Fruit fly (Drosophila melanogaster) whole organism, adult: ENCODE data around the gene Grasp65.

Source experiments
- CG11617 ChIP-seq: fragments of 200-800 bp; sonication (Bioruptor generic); optimal IDR thresholded peaks from 2 replicates; lab custom pipeline; 2017; ENCODE audit warnings: mild to moderate bottlenecking, missing biosample characterization, missing genetic modification reagents, missing genetic modification characterization
- CG12768 ChIP-seq: fragments of 200-800 bp; sonication (Bioruptor generic); optimal IDR thresholded peaks from 2 replicates; lab custom pipeline; 2017; ENCODE audit warnings: missing biosample characterization, missing genetic modification characterization, mild to moderate bottlenecking, moderate library complexity, missing genetic modification reagents
- CG14711 ChIP-seq: fragments of 200-800 bp; sonication (Bioruptor generic); optimal IDR thresholded peaks from 2 replicates; lab custom pipeline; 2018; ENCODE audit warnings: missing biosample characterization, mild to moderate bottlenecking, missing genetic modification characterization, moderate library complexity
- CG1620 ChIP-seq: fragments of 200-800 bp; sonication (Bioruptor generic); optimal IDR thresholded peaks from 2 replicates; lab custom pipeline; 2016; ENCODE audit warnings: missing biosample characterization, missing genetic modification characterization
- CG33017 ChIP-seq: fragments of 200-800 bp; sonication (Bioruptor generic); optimal IDR thresholded peaks from 2 replicates; lab custom pipeline; 2018; ENCODE audit warnings: missing biosample characterization, mild to moderate bottlenecking, missing genetic modification characterization, moderate library complexity
- CG5204 ChIP-seq: fragments of 200-800 bp; sonication (Bioruptor generic); optimal IDR thresholded peaks from 2 replicates; lab custom pipeline; 2016; ENCODE audit warnings: missing biosample characterization, missing genetic modification characterization
- CG7045 ChIP-seq: fragments of 200-800 bp; sonication (Bioruptor generic); optimal IDR thresholded peaks from 2 replicates; lab custom pipeline; 2017; ENCODE audit warnings: missing biosample characterization, mild to moderate bottlenecking, missing genetic modification characterization
- CG7101 ChIP-seq: fragments of 200-800 bp; sonication (Bioruptor generic); optimal IDR thresholded peaks from 2 replicates; lab custom pipeline; 2018; ENCODE audit warnings: missing biosample characterization, mild to moderate bottlenecking, missing genetic modification characterization, moderate library complexity
- Clk ChIP-seq: fragments of 200-800 bp; sonication (Bioruptor generic); optimal IDR thresholded peaks from 2 replicates; lab custom pipeline; 2017; ENCODE audit warnings: missing biosample characterization, missing genetic modification characterization
- Crg-1 ChIP-seq: fragments of 200-800 bp; sonication (Bioruptor generic); optimal IDR thresholded peaks from 2 replicates; lab custom pipeline; 2016; ENCODE audit warnings: missing biosample characterization, missing genetic modification characterization
- Hr96 ChIP-seq: fragments of 200-800 bp; sonication (Bioruptor generic); optimal IDR thresholded peaks from 2 replicates; lab custom pipeline; 2016; ENCODE audit warnings: missing biosample characterization, missing genetic modification characterization
- Mnt ChIP-seq: fragments of 200-800 bp; sonication (Bioruptor generic); optimal IDR thresholded peaks from 2 replicates; lab custom pipeline; 2016; ENCODE audit warnings: missing biosample characterization, mild to moderate bottlenecking, missing genetic modification characterization
- bab1 ChIP-seq: fragments of 200-800 bp; sonication (Bioruptor generic); optimal IDR thresholded peaks from 3 replicates; lab custom pipeline; 2019; ENCODE audit warnings: missing biosample characterization, mild to moderate bottlenecking, missing genetic modification characterization, moderate library complexity
- cic ChIP-seq: fragments of 200-800 bp; sonication (Bioruptor generic); optimal IDR thresholded peaks from 2 replicates; lab custom pipeline; 2017; ENCODE audit warnings: missing biosample characterization, mild to moderate bottlenecking, missing genetic modification characterization, moderate library complexity
- cnc ChIP-seq, 2 experiments: fragments of >200 bp; optimal IDR thresholded peaks; 2 replicates each; lab custom pipeline; 2017
- kay ChIP-seq: fragments of 200-800 bp; sonication (Bioruptor generic); peaks from one replicate; lab custom pipeline; 2016; ENCODE audit warnings: missing biosample characterization, missing genetic modification characterization, borderline replicate concordance
- ovo ChIP-seq: fragments of 200-800 bp; sonication (Bioruptor generic); optimal IDR thresholded peaks from 2 replicates; lab custom pipeline; 2016; ENCODE audit warnings: missing biosample characterization, missing genetic modification characterization
- pad ChIP-seq: fragments of 200-800 bp; sonication (Bioruptor generic); optimal IDR thresholded peaks from 3 replicates; lab custom pipeline; 2017; ENCODE audit warnings: missing biosample characterization, missing genetic modification characterization, mild to moderate bottlenecking, moderate library complexity, missing genetic modification reagents
- tj ChIP-seq: fragments of 200-800 bp; sonication (Bioruptor generic); optimal IDR thresholded peaks from 3 replicates; lab custom pipeline; 2017; ENCODE audit warnings: missing biosample characterization, mild to moderate bottlenecking, missing genetic modification characterization, moderate library complexity
- toe ChIP-seq: fragments of 200-800 bp; sonication (Bioruptor generic); optimal IDR thresholded peaks from 2 replicates; lab custom pipeline; 2016; ENCODE audit warnings: missing biosample characterization, missing genetic modification characterization

Gene Grasp65

DNA sequence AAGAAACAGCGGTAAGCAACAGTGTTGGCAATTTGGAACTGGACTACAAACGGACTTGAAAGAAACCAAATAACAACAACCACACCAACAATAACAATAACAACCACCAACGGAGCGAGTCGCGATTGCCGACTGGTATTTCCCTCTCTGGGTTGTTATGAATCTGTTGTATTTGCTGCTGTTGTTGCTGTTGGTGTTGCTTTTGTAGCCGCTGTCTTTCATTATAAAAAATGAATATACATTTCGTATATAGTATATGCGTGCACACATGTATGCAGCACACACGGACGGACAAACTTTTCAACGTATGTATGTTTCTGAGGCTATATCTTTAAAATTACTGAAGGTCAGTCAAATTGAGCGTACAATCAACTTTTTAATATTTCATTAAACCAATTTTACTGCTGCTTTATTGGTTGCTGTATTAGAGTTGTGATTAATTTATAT is 21.3 kb upstream of the Grasp65 start:
- no peak for TF ChIP-seq CG33017
- peak; percentile 76 for TF ChIP-seq kay (GFP tag; lab: Kevin White, UChicago)

DNA sequence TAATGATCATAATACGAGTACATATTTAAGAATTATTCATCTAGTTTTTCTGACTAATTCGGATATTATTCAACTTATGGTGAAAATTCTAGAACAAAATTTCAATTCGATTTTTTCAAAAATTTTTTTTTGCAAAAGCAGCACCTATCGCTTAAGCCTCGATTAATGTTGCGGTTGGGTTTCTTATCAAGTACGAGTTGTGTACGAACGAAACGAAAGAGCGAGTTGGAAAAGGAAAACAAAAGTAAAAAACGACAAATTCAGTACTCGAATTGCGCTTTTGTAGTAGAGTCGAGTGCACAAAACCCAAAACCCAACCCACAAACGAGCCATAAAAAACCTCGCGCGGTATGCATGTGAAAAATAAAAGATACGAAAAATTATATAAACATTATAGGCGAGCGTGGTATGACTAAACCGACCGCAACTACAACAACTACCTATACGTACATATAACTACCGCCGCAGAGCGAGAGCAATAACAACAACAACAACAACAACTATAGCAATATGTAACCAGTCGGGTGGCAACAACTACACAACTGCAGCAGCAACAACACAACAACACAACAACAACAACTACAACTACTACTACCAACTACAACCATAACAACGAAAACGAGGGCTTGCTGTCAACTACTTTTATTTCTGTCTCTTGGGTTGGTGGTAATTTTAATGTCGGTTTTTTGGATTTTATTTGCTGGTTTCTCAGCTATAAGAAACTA is 20.2 kb upstream of the Grasp65 start:
- peak; percentile 85 for TF ChIP-seq kay (GFP tag; lab: Kevin White, UChicago)
- TF ChIP-seq Crg-1 (GFP tag; lab: Kevin White, UChicago), result no peak
- no peak for TF ChIP-seq cnc (optimal IDR thresholded peaks at IDR 0.05; lab: Kevin White, UChicago)
- TF ChIP-seq cic (GFP tag; lab: Kevin White, UChicago), result peak; percentile 44
- no peak for TF ChIP-seq CG1620
- no peak for TF ChIP-seq pad (GFP tag; lab: Kevin White, UChicago)
- TF ChIP-seq ovo (GFP tag; lab: Kevin White, UChicago), result no peak
- TF ChIP-seq CG7101, result no peak
- peak; percentile 57 for TF ChIP-seq tj (GFP tag; lab: Kevin White, UChicago)
- TF ChIP-seq CG7045, result no peak
- TF ChIP-seq CG11617, result no peak
- TF ChIP-seq bab1 (GFP tag; lab: Kevin White, UChicago), result no peak
- TF ChIP-seq CG33017, result no peak
- no peak for TF ChIP-seq Mnt (GFP tag; lab: Kevin White, UChicago)
- TF ChIP-seq CG12768 (GFP tag; lab: Kevin White, UChicago), result peak; percentile 49
- no peak for TF ChIP-seq Clk (GFP tag; lab: Kevin White, UChicago)
- TF ChIP-seq Hr96, result no peak
- no peak for TF ChIP-seq CG5204 (GFP tag; lab: Kevin White, UChicago)
- no peak for TF ChIP-seq CG14711 (tag; lab: Kevin White, UChicago)
- no peak for TF ChIP-seq toe

DNA sequence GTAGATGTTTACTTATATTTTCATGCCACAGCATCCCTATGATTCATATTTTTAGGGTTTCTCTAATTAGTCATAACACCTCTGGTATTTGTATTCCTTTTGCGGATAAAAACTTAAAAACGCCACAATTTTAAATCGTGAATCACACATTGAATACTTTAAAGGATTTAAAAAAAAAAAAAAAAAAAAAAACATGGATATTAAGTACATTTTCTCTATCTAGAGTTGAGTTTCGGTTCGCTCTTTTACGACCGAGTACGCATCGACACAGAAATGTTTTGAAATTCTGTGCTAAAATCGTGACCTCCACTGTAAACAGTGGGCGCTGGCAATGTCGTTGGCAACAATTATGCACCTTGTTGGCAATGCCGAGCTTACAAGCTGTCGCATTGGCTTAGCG is 19.3 kb upstream of the Grasp65 start:
- no peak for TF ChIP-seq CG1620
- TF ChIP-seq CG33017, result no peak
- TF ChIP-seq toe, result no peak
- TF ChIP-seq CG11617, result peak; percentile 21
- no peak for TF ChIP-seq bab1 (GFP tag; lab: Kevin White, UChicago)
- TF ChIP-seq cnc (optimal IDR thresholded peaks at IDR 0.05; lab: Kevin White, UChicago), result no peak
- TF ChIP-seq Hr96, result peak; percentile 24
- TF ChIP-seq CG14711 (tag; lab: Kevin White, UChicago), result no peak
- TF ChIP-seq CG7101, result no peak
- no peak for TF ChIP-seq ovo (GFP tag; lab: Kevin White, UChicago)
- peak; percentile 92 for TF ChIP-seq kay (GFP tag; lab: Kevin White, UChicago)
- no peak for TF ChIP-seq Clk (GFP tag; lab: Kevin White, UChicago)

DNA sequence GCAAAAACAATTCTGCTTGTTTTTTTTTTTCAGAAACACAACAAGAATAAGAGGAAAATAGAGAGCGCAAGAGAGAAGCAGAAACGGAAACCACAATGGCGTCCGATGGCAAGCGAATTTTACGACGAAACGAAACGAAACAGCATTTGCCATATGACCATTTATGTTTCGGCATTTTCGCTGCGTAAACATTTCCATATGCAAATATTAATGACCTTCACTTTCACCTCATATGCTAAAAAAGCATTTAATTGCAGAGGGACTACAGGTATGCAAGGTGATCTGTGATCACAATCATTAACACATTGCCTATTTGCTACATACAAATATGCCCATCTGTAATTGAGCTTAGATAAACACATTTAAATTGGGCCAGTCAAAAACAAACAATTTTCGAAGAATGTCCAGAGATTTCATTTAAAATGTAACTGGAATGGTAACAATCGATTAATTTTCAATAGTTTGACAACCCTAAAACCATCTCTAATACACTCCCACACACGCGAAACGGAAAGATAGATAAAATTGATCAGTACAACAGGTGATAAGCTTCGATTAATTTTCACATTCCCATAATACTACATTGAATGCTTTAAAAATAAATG is 18.5 kb upstream of the Grasp65 start:
- peak; percentile 61 for TF ChIP-seq CG14711 (tag; lab: Kevin White, UChicago)
- TF ChIP-seq pad (GFP tag; lab: Kevin White, UChicago), result no peak
- no peak for TF ChIP-seq Hr96
- TF ChIP-seq tj (GFP tag; lab: Kevin White, UChicago), result peak; percentile 91
- TF ChIP-seq kay (GFP tag; lab: Kevin White, UChicago), result peak; percentile 92

DNA sequence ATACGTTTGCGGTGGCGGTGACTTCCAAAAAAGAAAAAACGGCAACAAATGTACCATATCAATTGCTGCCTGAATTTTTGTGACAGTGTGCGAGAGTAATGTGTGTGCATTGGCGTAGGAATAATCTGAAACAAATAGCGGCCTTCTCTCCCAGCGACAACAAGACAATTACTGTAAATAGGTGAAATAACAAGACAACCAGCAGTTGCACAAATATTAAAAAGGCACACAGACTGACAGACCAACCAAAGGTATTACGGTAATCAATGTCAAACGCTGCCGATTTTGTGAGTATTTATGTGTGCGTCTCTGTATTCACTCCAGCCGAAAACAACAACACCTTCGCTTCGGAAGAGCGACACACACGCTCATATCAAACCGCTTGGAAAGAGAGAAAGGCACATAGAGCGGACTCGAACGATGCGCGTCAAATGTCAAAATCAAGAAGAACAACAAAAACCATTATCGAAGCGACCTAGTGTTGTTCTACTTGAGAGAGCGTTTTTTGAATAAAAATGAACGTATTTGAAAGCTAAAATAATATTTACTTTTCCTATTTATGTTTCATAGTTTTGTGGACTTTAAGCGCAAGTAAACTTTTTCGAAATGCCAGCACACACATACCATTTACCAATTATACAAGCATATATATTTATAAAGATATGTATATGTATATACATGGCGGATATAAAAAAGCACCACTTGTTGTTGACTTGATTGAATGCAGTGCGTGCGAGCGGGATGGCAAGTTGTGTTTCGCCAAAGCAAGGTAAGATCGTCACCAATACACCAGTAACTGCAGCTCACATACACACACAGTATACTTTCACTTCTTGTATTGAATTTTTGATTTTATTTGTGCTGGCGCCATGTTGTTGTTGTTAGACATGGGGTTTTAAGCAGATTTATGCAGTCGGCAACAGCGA is 17.7 kb upstream of the Grasp65 start:
- peak; percentile 31 for TF ChIP-seq CG12768 (GFP tag; lab: Kevin White, UChicago)
- no peak for TF ChIP-seq Hr96
- TF ChIP-seq Crg-1 (GFP tag; lab: Kevin White, UChicago), result peak; percentile 62
- no peak for TF ChIP-seq tj (GFP tag; lab: Kevin White, UChicago)
- no peak for TF ChIP-seq bab1 (GFP tag; lab: Kevin White, UChicago)
- no peak for TF ChIP-seq toe
- peak; percentile 7 for TF ChIP-seq CG7101
- no peak for TF ChIP-seq CG11617
- no peak for TF ChIP-seq CG33017
- peak; percentile 24 for TF ChIP-seq Mnt (GFP tag; lab: Kevin White, UChicago)
- no peak for TF ChIP-seq kay (GFP tag; lab: Kevin White, UChicago)
- no peak for TF ChIP-seq cnc (optimal IDR thresholded peaks at IDR 0.05; lab: Kevin White, UChicago)
- no peak for TF ChIP-seq CG7045
- TF ChIP-seq pad (GFP tag; lab: Kevin White, UChicago), result peak; percentile 86
- no peak for TF ChIP-seq CG1620
- peak; percentile 83 for TF ChIP-seq ovo (GFP tag; lab: Kevin White, UChicago)
- peak; percentile 86 for TF ChIP-seq cic (GFP tag; lab: Kevin White, UChicago)
- peak; percentile 7 for TF ChIP-seq Clk (GFP tag; lab: Kevin White, UChicago)

DNA sequence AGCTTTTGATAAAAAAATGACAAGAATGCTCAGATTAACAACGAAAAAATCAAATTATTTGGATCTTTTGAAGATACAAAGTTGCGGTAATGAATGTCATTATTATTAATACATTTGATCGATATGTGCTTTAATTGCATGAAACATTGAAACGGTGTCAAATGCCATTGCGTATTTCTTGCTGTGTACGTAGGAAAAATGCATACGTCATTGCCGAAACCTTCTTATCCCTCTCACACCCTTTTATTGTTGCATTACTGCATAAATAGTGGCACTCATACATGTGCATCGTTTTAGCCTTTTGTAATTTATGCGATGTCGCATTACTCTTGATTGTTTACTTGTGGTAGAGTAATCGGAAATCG is 17.1 kb upstream of the Grasp65 start:
- TF ChIP-seq CG7101 (no peak), Mnt (GFP tag; lab: Kevin White, UChicago) (no peak), CG5204 (GFP tag; lab: Kevin White, UChicago) (no peak), tj (GFP tag; lab: Kevin White, UChicago) (peak; percentile 64), cic (GFP tag; lab: Kevin White, UChicago) (no peak), bab1 (GFP tag; lab: Kevin White, UChicago) (no peak), cnc (optimal IDR thresholded peaks at IDR 0.05; lab: Kevin White, UChicago) (peak in 1 of 2 experiments; percentile 8), CG12768 (GFP tag; lab: Kevin White, UChicago) (no peak)
